Fruit fly (Drosophila melanogaster): Measurements from ENCODE around the gene Mco4.

Mco4 gene

DNA sequence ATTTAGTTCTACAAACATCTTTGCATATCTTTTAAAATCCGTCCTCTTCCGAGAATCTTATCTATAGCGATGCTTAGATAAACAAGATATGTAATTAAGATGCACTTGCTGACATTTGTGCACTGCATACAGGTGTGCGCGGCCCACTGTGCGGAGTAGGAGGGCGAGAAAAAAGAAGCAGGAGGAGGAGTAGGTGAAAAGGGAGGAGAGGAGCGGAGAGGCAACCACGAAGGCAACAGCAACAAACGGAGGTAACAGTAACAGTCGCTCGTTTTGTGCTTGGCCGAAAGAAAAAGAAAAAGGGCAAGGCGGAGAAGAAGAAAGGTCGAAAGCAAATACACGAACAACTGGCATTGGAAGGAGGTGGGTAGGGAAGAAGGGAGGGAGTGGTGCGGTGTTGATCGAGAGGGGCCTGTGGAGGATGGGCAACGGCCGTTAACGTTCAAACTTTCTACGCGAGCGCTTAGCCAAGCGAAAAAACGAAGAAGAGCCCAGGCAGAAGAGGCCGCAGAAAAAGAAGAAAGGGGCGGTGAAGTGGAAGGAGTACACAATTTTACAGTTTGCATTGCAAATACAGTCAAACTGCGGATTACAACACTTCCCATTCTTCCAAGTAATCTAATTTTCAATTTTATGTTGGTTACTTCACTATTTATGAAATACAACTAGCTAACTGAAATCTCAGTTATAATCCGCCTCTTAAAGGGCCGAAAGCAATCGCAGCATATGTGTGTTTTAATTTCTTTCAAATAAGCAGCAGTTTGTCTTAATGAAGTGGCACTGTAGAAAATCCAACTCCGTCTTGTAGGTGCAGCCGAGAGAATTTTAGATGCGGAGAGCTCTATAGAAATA lies 23.5 kb downstream of the Mco4 start:
- no peak for TF ChIP-seq CG6792 (GFP tag; optimal IDR thresholded peaks at IDR 0.05)
- peak; percentile 53 for TF ChIP-seq CG32006 (GFP tag; optimal IDR thresholded peaks at IDR 0.05)
- TF ChIP-seq acj6 (GFP tag; optimal IDR thresholded peaks at IDR 0.05), result no peak
- no peak for TF ChIP-seq CG8319 (GFP tag; optimal IDR thresholded peaks at IDR 0.05)
- TF ChIP-seq Sox15 (GFP tag; optimal IDR thresholded peaks at IDR 0.05), result no peak
- TF ChIP-seq CG8632 (GFP tag; optimal IDR thresholded peaks at IDR 0.05), result no peak
- no peak for TF ChIP-seq Sox14 (GFP tag; optimal IDR thresholded peaks at IDR 0.05)
- TF ChIP-seq CG6276 (GFP tag; optimal IDR thresholded peaks at IDR 0.05), result peak; percentile 19
- TF ChIP-seq CG10669 (GFP tag; optimal IDR thresholded peaks at IDR 0.05), result no peak
- TF ChIP-seq CG15336 (GFP tag; IDR thresholded peaks at IDR 0.05), result peak; percentile 57
- TF ChIP-seq fd85E (GFP tag; optimal IDR thresholded peaks at IDR 0.05), result no peak
- no peak for TF ChIP-seq net (GFP tag; optimal IDR thresholded peaks at IDR 0.05)
- TF ChIP-seq fd59A (GFP tag; optimal IDR thresholded peaks at IDR 0.05), result no peak
- no peak for TF ChIP-seq CG10631 (GFP tag; optimal IDR thresholded peaks at IDR 0.05)
- no peak for TF ChIP-seq topi (GFP tag; optimal IDR thresholded peaks at IDR 0.05)
- TF ChIP-seq Eip75B (GFP tag; optimal IDR thresholded peaks at IDR 0.05), result no peak
- TF ChIP-seq Hr38 (GFP tag; optimal IDR thresholded peaks at IDR 0.05), result no peak
- no peak for TF ChIP-seq lz (GFP tag; optimal IDR thresholded peaks at IDR 0.05)
- no peak for TF ChIP-seq cyc (GFP tag; optimal IDR thresholded peaks at IDR 0.05)
- no peak for TF ChIP-seq CG3032 (tag; optimal IDR thresholded peaks at IDR 0.05)
- TF ChIP-seq fkh (GFP tag; optimal IDR thresholded peaks at IDR 0.05), result peak; percentile 10
- no peak for TF ChIP-seq CG11294 (GFP tag; IDR thresholded peaks at IDR 0.05)
- TF ChIP-seq Blimp-1 (GFP tag; optimal IDR thresholded peaks at IDR 0.05), result no peak
- no peak for TF ChIP-seq ss (GFP tag; optimal IDR thresholded peaks at IDR 0.05)
- TF ChIP-seq CG8119 (GFP tag; IDR thresholded peaks at IDR 0.05), result peak; percentile 39; the same call in 1 of the 3 replicates
- TF ChIP-seq salr (GFP tag; optimal IDR thresholded peaks at IDR 0.05), result no peak
- TF ChIP-seq Met (GFP tag; optimal IDR thresholded peaks at IDR 0.05), result peak; percentile 9
- no peak for TF ChIP-seq Ets96B (tag; optimal IDR thresholded peaks at IDR 0.05)
- no peak for TF ChIP-seq CG1621 (tag; optimal IDR thresholded peaks at IDR 0.05)
- no peak for TF ChIP-seq CG34406 (GFP tag; optimal IDR thresholded peaks at IDR 0.05)
- TF ChIP-seq CG11762 (GFP tag; optimal IDR thresholded peaks at IDR 0.05; ENCODE audit: insufficient read depth), result no peak
- TF ChIP-seq CG11902 (GFP tag; optimal IDR thresholded peaks at IDR 0.05), result no peak
- no peak for TF ChIP-seq CG16779 (tag; optimal IDR thresholded peaks at IDR 0.05)
- no peak for TF ChIP-seq Hr39 (GFP tag; optimal IDR thresholded peaks at IDR 0.05)
- no peak for TF ChIP-seq CG9139 (GFP tag; optimal IDR thresholded peaks at IDR 0.05)
- TF ChIP-seq CG7368 (GFP tag; optimal IDR thresholded peaks at IDR 0.05), result no peak
- no peak for TF ChIP-seq Gug (GFP tag; IDR thresholded peaks at IDR 0.05)
- no peak for TF ChIP-seq eg (GFP tag; IDR thresholded peaks at IDR 0.05)
- TF ChIP-seq achi (GFP tag; optimal IDR thresholded peaks at IDR 0.05), result peak; percentile 9
- peak; percentile 6 for TF ChIP-seq pdm3 (GFP tag; optimal IDR thresholded peaks at IDR 0.05)
- TF ChIP-seq Lpt (GFP tag; optimal IDR thresholded peaks at IDR 0.05), result peak; percentile 20
- peak; percentile 21 for TF ChIP-seq Hr4 (GFP tag; optimal IDR thresholded peaks at IDR 0.05)
- TF ChIP-seq dsx (GFP tag; optimal IDR thresholded peaks at IDR 0.05; ENCODE audit: poor library complexity, severe bottlenecking), result no peak
- TF ChIP-seq Eip93F (GFP tag; optimal IDR thresholded peaks at IDR 0.05), result no peak
- TF ChIP-seq CG31627 (GFP tag; optimal IDR thresholded peaks at IDR 0.05), result no peak
- peak; percentile 65 for TF ChIP-seq svp (GFP tag)
- no peak for TF ChIP-seq Smox (GFP tag; optimal IDR thresholded peaks at IDR 0.05)
- TF ChIP-seq dac (GFP tag; optimal IDR thresholded peaks at IDR 0.05), result peak; percentile 22
- TF ChIP-seq spab (GFP tag; optimal IDR thresholded peaks at IDR 0.05), result no peak
- no peak for TF ChIP-seq CG3919 (GFP tag; optimal IDR thresholded peaks at IDR 0.05)
- no peak for TF ChIP-seq CG6808 (GFP tag; optimal IDR thresholded peaks at IDR 0.05)
